Worm (Caenorhabditis elegans) whole organism, late embryonic: ENCODE data around the gene aak-1.
A peak's percentile ranks its signal among the peaks of the same experiment; 100 is the strongest.

Experiments
- C38D4.7 ChIP-seq: fragments of 200-800 bp; sonication (Bioruptor generic); optimal IDR thresholded peaks from 2 replicates; lab custom pipeline; 2018; ENCODE audit warnings: mild to moderate bottlenecking, missing genetic modification characterization, moderate library complexity, missing compliant biosample characterization
- F13H6.1 ChIP-seq: sonication (generic microtip); optimal IDR thresholded peaks from 2 replicates; lab custom pipeline; 2016; ENCODE audit warnings: missing genetic modification characterization, missing compliant biosample characterization
- K02D7.2 ChIP-seq: sonication (generic microtip); optimal IDR thresholded peaks from 2 replicates; lab custom pipeline; 2017; ENCODE audit warnings: mild to moderate bottlenecking, missing genetic modification characterization, missing compliant biosample characterization
- T23F11.4 ChIP-seq: fragments of 200-800 bp; sonication (Bioruptor generic); optimal IDR thresholded peaks from 2 replicates; lab custom pipeline; 2018; ENCODE audit warnings: mild to moderate bottlenecking, missing genetic modification characterization, missing compliant biosample characterization
- ceh-14 ChIP-seq: sonication (generic microtip); optimal IDR thresholded peaks from 2 replicates; lab custom pipeline; 2016; ENCODE audit warnings: missing genotype, missing genetic modification characterization, missing compliant biosample characterization
- ceh-18 ChIP-seq: sonication (generic microtip); optimal IDR thresholded peaks from 2 replicates; lab custom pipeline; 2016; ENCODE audit warnings: missing genetic modification characterization, missing compliant biosample characterization
- ceh-19 ChIP-seq: fragments of 200-800 bp; sonication (Bioruptor generic); optimal IDR thresholded peaks from 2 replicates; lab custom pipeline; 2018; ENCODE audit warnings: mild to moderate bottlenecking, missing genetic modification characterization, missing compliant biosample characterization
- ceh-2 ChIP-seq: sonication (generic microtip); optimal IDR thresholded peaks from 2 replicates; lab custom pipeline; 2016; ENCODE audit warnings: missing genotype, missing genetic modification characterization, missing compliant biosample characterization
- ceh-30 ChIP-seq: fragments of 150-350 bp; optimal IDR thresholded peaks from 2 replicates; lab custom pipeline; 2014; ENCODE audit warnings: missing biosample characterization, missing genetic modification characterization
- ceh-31 ChIP-seq: sonication (generic microtip); optimal IDR thresholded peaks from 2 replicates; lab custom pipeline; 2016; ENCODE audit warnings: missing genetic modification characterization, missing compliant biosample characterization
- ceh-48 ChIP-seq: sonication (generic microtip); optimal IDR thresholded peaks from 2 replicates; lab custom pipeline; 2016; ENCODE audit warnings: missing genetic modification characterization, inconsistent platforms, missing compliant biosample characterization
- ceh-6 ChIP-seq: fragments of 200-800 bp; sonication (Bioruptor generic); optimal IDR thresholded peaks from 2 replicates; lab custom pipeline; 2018; ENCODE audit warnings: mild to moderate bottlenecking, missing genetic modification characterization, missing compliant biosample characterization
- ceh-9 ChIP-seq: sonication (generic microtip); optimal IDR thresholded peaks from 2 replicates; lab custom pipeline; 2016; ENCODE audit warnings: mild to moderate bottlenecking, missing genetic modification characterization, inconsistent platforms, missing compliant biosample characterization
- dve-1 ChIP-seq: sonication (generic microtip); optimal IDR thresholded peaks from 2 replicates; lab custom pipeline; 2017; ENCODE audit warnings: antibody characterized with exemption, mild to moderate bottlenecking, missing genetic modification characterization, missing compliant biosample characterization
- elt-2 ChIP-seq: sonication (generic microtip); optimal IDR thresholded peaks from 2 replicates; lab custom pipeline; 2016; ENCODE audit warnings: missing genetic modification reagents, missing genetic modification characterization, missing compliant biosample characterization
- ets-4 ChIP-seq: sonication (generic microtip); optimal IDR thresholded peaks from 2 replicates; lab custom pipeline; 2016; ENCODE audit warnings: missing genetic modification characterization, missing compliant biosample characterization
- fkh-10 ChIP-seq: fragments of 150-350 bp; optimal IDR thresholded peaks from 2 replicates; lab custom pipeline; 2014; ENCODE audit warnings: missing biosample characterization, missing genetic modification reagents, missing genetic modification characterization
- fkh-6 ChIP-seq: sonication (generic microtip); optimal IDR thresholded peaks from 2 replicates; lab custom pipeline; 2016; ENCODE audit warnings: missing genetic modification characterization, missing compliant biosample characterization
- gmeb-2 ChIP-seq: sonication (generic microtip); optimal IDR thresholded peaks from 2 replicates; lab custom pipeline; 2016; ENCODE audit warnings: missing genetic modification characterization, inconsistent platforms, missing compliant biosample characterization
- hlh-13 ChIP-seq: fragments of 200-800 bp; sonication (Bioruptor generic); optimal IDR thresholded peaks from 2 replicates; lab custom pipeline; 2018; ENCODE audit warnings: mild to moderate bottlenecking, missing genetic modification characterization, missing compliant biosample characterization
- hlh-30 ChIP-seq: sonication (generic microtip); optimal IDR thresholded peaks from 2 replicates; lab custom pipeline; 2017; ENCODE audit warnings: antibody characterized with exemption, missing genetic modification characterization, missing compliant biosample characterization; ENCODE audit not compliant: insufficient read depth
- lim-6 ChIP-seq: sonication (generic microtip); optimal IDR thresholded peaks from 2 replicates; lab custom pipeline; 2016; ENCODE audit warnings: missing genetic modification characterization, missing compliant biosample characterization
- lin-11 ChIP-seq: fragments of 200-800 bp; sonication (Bioruptor generic); optimal IDR thresholded peaks from 2 replicates; lab custom pipeline; 2018; ENCODE audit warnings: mild to moderate bottlenecking, missing genetic modification characterization, missing compliant biosample characterization
- mec-3 ChIP-seq: sonication (generic microtip); optimal IDR thresholded peaks from 2 replicates; lab custom pipeline; 2016; ENCODE audit warnings: borderline replicate concordance, missing genetic modification characterization, missing compliant biosample characterization
- nfya-1 ChIP-seq: sonication (generic microtip); optimal IDR thresholded peaks from 2 replicates; lab custom pipeline; 2017; ENCODE audit warnings: missing genetic modification characterization, mild to moderate bottlenecking, missing compliant biosample characterization, antibody characterized with exemption, moderate library complexity
- nhr-11 ChIP-seq: fragments of 150-350 bp; optimal IDR thresholded peaks from 2 replicates; lab custom pipeline; 2014; ENCODE audit warnings: missing biosample characterization, missing genetic modification characterization
- nhr-232 ChIP-seq: sonication (generic microtip); optimal IDR thresholded peaks from 2 replicates; lab custom pipeline; 2016; ENCODE audit warnings: missing genetic modification characterization, missing compliant biosample characterization
- npax-4 ChIP-seq: sonication (generic microtip); optimal IDR thresholded peaks from 2 replicates; lab custom pipeline; 2016; ENCODE audit warnings: missing genetic modification characterization, missing compliant biosample characterization
- pha-2 ChIP-seq: sonication (generic microtip); optimal IDR thresholded peaks from 2 replicates; lab custom pipeline; 2017; ENCODE audit warnings: mild to moderate bottlenecking, missing genetic modification characterization, missing compliant biosample characterization
- pha-4 ChIP-seq: fragments of 150-350 bp; optimal IDR thresholded peaks from 2 replicates; lab custom pipeline; 2018; ENCODE audit warnings: missing biosample characterization, missing genetic modification reagents, missing genetic modification characterization
- ref-2 ChIP-seq: sonication (generic microtip); optimal IDR thresholded peaks from 2 replicates; lab custom pipeline; 2016; ENCODE audit warnings: missing genetic modification characterization, missing compliant biosample characterization
- rnt-1 ChIP-seq: sonication (generic microtip); optimal IDR thresholded peaks from 2 replicates; lab custom pipeline; 2016; ENCODE audit warnings: missing genetic modification characterization, missing compliant biosample characterization
- sdc-2 ChIP-seq: sonication (generic microtip); optimal IDR thresholded peaks from 2 replicates; lab custom pipeline; 2016; ENCODE audit warnings: missing genotype, missing genetic modification characterization, missing compliant biosample characterization
- sox-4 ChIP-seq: sonication (generic microtip); optimal IDR thresholded peaks from 2 replicates; lab custom pipeline; 2017; ENCODE audit warnings: mild to moderate bottlenecking, missing genetic modification characterization, inconsistent platforms, missing compliant biosample characterization
- tbx-2 ChIP-seq: sonication (generic microtip); optimal IDR thresholded peaks from 2 replicates; lab custom pipeline; 2016; ENCODE audit warnings: missing genetic modification characterization, missing compliant biosample characterization
- tbx-7 ChIP-seq: sonication (generic microtip); optimal IDR thresholded peaks from 2 replicates; lab custom pipeline; 2016; ENCODE audit warnings: missing genotype, missing genetic modification characterization, missing compliant biosample characterization
- unc-42 ChIP-seq: sonication (generic microtip); optimal IDR thresholded peaks from 2 replicates; lab custom pipeline; 2016; ENCODE audit warnings: missing genotype, missing genetic modification characterization, missing compliant biosample characterization
- unc-55 ChIP-seq: sonication (generic microtip); optimal IDR thresholded peaks from 2 replicates; lab custom pipeline; 2017; ENCODE audit warnings: missing biosample characterization, missing genetic modification reagents, missing genetic modification characterization
- zip-5 ChIP-seq: sonication (generic microtip); optimal IDR thresholded peaks from 2 replicates; lab custom pipeline; 2016; ENCODE audit warnings: missing genetic modification characterization, missing compliant biosample characterization

The aak-1 gene

ce11 chrIII:8791235-8791634 is 30.3 kb upstream of the aak-1 start, which contains the start of the genes zfp-1 and F54F2.14:
Gene zfp-1 (plus strand): TSS chrIII:8791535.
Gene F54F2.14 (plus strand): TSS chrIII:8791546.
- TF ChIP-seq tbx-2 (tag; lab: Kevin White, UChicago) (no peak), nhr-11 (tag; lab: Kevin White, UChicago) (no peak), rnt-1 (tag; lab: Kevin White, UChicago) (no peak), ceh-9 (no peak), hlh-13 (GFP tag; lab: Kevin White, UChicago) (no peak), sox-4 (tag; lab: Kevin White, UChicago) (no peak), unc-55 (GFP tag; lab: Kevin White, UChicago) (no peak), fkh-10 (GFP tag; lab: Kevin White, UChicago) (no peak), lin-11 (no peak), npax-4 (tag; lab: Kevin White, UChicago) (no peak), pha-4 (no peak), gmeb-2 (tag; lab: Kevin White, UChicago) (no peak), ceh-14 (no peak), ref-2 (no peak), ets-4 (no peak)

- TF ChIP-seq ceh-2 (tag; lab: Kevin White, UChicago), result no peak
- peak; percentile 17 for TF ChIP-seq ceh-14
- peak; percentile 32 for TF ChIP-seq tbx-2 (tag; lab: Kevin White, UChicago)
- TF ChIP-seq unc-42 (tag; lab: Kevin White, UChicago), result peak; percentile 14
- peak; percentile 29 for TF ChIP-seq ceh-31 (tag; lab: Kevin White, UChicago)
Observed at ce11 chrIII:8788690-8789089, 27.8 kb upstream of the aak-1 start.

DNA sequence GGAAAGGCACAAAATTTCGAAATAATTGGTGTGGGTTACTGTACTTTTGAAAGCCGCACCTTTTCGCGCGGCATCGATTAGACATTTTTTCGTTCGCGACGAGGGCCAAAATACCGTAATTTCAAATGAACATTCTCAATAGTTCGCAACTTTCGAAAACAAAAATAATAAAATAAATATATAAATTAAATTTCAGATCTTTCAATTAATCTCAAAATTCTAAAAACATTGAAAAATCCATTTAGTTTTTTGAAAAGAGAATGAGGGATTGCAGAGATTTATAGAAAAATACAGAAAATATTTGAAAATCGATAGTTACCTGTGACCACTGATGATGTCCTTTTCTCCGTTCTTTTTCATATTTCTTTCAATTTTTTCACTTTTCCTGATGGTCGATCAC is 25.2 kb upstream of the aak-1 start, which contains the start of gene K02D10.8:
Gene K02D10.8 (plus strand): TSS at position 301 of the 400 bp plus-strand sequence.
- TF ChIP-seq ceh-6 (GFP tag; lab: Kevin White, UChicago), result no peak
- no peak for TF ChIP-seq gmeb-2 (tag; lab: Kevin White, UChicago)
- TF ChIP-seq elt-2, result no peak
- TF ChIP-seq ceh-19 (GFP tag; lab: Kevin White, UChicago), result no peak
- no peak for TF ChIP-seq fkh-6
- TF ChIP-seq sdc-2, result no peak
- no peak for TF ChIP-seq hlh-13 (GFP tag; lab: Kevin White, UChicago)
- TF ChIP-seq K02D7.2 (tag; lab: Kevin White, UChicago), result no peak
- TF ChIP-seq C38D4.7, result no peak
- no peak for TF ChIP-seq pha-2 (tag; lab: Kevin White, UChicago)
- TF ChIP-seq sox-4 (tag; lab: Kevin White, UChicago), result no peak
- TF ChIP-seq unc-55 (GFP tag; lab: Kevin White, UChicago), result no peak
- no peak for TF ChIP-seq zip-5 (tag; lab: Kevin White, UChicago)
- no peak for TF ChIP-seq ceh-48 (tag; lab: Kevin White, UChicago)
- no peak for TF ChIP-seq nhr-232 (tag; lab: Kevin White, UChicago)
- TF ChIP-seq tbx-2 (tag; lab: Kevin White, UChicago), result no peak
- no peak for TF ChIP-seq nfya-1
- no peak for TF ChIP-seq F13H6.1 (tag; lab: Kevin White, UChicago)

DNA sequence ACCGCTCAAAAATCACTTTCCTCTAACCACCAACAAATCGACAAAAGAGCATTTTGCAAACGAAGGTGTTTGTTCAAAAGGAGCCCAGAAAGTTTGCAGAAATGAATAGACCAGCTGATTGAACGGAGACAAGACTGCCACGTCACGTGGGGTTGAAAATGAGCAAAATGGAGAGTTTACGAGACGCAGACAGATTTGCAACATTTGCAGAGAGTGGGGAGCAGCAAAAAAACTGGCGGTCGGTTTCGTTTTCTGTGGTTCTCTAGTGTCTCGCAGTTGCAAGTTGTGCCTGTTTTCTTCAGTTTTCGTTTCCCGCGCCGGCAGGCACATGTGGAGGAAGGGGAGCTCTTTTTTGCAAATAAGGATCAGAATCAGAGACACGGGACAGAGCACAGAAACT is 24.5 kb upstream of the aak-1 start:
- TF ChIP-seq dve-1 (tag; lab: Kevin White, UChicago) (no peak), T23F11.4 (GFP tag; lab: Kevin White, UChicago) (no peak), ets-4 (no peak), lim-6 (tag; lab: Kevin White, UChicago) (no peak), pha-4 (no peak), hlh-30 (peak; percentile 58), tbx-7 (tag; lab: Kevin White, UChicago) (no peak), unc-55 (GFP tag; lab: Kevin White, UChicago) (no peak), ceh-18 (tag; lab: Kevin White, UChicago) (peak; percentile 65), pha-2 (tag; lab: Kevin White, UChicago) (no peak), mec-3 (tag; lab: Kevin White, UChicago) (no peak), ceh-30 (no peak)
